Fruit fly (Drosophila melanogaster): Measurements from ENCODE around the gene Cyp4ac2.
A peak's percentile ranks its signal among the peaks of the same experiment; 100 is the strongest.

Gene Cyp4ac2

DNA sequence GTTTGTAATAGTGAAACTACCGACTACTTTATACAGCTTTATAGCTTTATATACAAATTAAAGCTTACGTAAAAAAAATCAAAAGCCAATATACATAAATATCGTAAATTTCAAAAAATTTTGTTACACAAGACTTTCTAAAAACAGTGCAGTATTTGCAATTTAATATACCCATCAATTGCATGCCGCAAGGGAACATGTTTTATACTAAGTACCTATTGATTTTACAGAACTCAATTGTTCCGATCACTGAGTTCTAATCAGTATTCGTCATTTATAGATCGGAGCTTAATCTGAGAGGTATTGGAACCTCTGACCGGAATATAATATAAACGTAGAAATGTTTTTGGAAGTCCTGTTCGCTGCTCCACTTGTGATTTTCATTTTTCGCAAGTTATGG lies at the start of gene Cyp4ac2:
Gene Cyp4ac2, plus strand, starts transcription at position 301 of the 400 bp plus-strand sequence.
- TF ChIP-seq Mnt (GFP tag; optimal IDR thresholded peaks at IDR 0.05) (no peak), CG11617 (GFP tag; optimal IDR thresholded peaks at IDR 0.05) (no peak), CG14711 (tag; optimal IDR thresholded peaks at IDR 0.05) (no peak), cic (GFP tag; optimal IDR thresholded peaks at IDR 0.05) (no peak), CG33017 (tag; optimal IDR thresholded peaks at IDR 0.05) (no peak), CG7101 (tag; optimal IDR thresholded peaks at IDR 0.05) (no peak), CG7045 (GFP tag; optimal IDR thresholded peaks at IDR 0.05) (no peak), Clk (GFP tag; optimal IDR thresholded peaks at IDR 0.05) (no peak), ovo (GFP tag; optimal IDR thresholded peaks at IDR 0.05) (no peak), CG5204 (GFP tag; optimal IDR thresholded peaks at IDR 0.05) (no peak), CG12768 (GFP tag; optimal IDR thresholded peaks at IDR 0.05) (no peak), toe (GFP tag; optimal IDR thresholded peaks at IDR 0.05) (no peak), CG1620 (GFP tag; optimal IDR thresholded peaks at IDR 0.05) (no peak), pad (GFP tag; optimal IDR thresholded peaks at IDR 0.05) (no peak), kay (GFP tag; ENCODE audit: borderline replicate concordance) (no peak), cnc (optimal IDR thresholded peaks at IDR 0.05) (no peak), Hr96 (GFP tag; optimal IDR thresholded peaks at IDR 0.05) (no peak), Crg-1 (GFP tag; optimal IDR thresholded peaks at IDR 0.05) (no peak), tj (GFP tag; optimal IDR thresholded peaks at IDR 0.05) (no peak)

- TF ChIP-seq kay (GFP tag; ENCODE audit: borderline replicate concordance) (no peak), pad (GFP tag; optimal IDR thresholded peaks at IDR 0.05) (no peak), ovo (GFP tag; optimal IDR thresholded peaks at IDR 0.05) (no peak), bab1 (GFP tag; optimal IDR thresholded peaks at IDR 0.05) (no peak), CG1620 (GFP tag; optimal IDR thresholded peaks at IDR 0.05) (no peak), CG7101 (tag; optimal IDR thresholded peaks at IDR 0.05) (no peak), tj (GFP tag; optimal IDR thresholded peaks at IDR 0.05) (no peak), Mnt (GFP tag; optimal IDR thresholded peaks at IDR 0.05) (no peak), CG12768 (GFP tag; optimal IDR thresholded peaks at IDR 0.05) (no peak), CG7045 (GFP tag; optimal IDR thresholded peaks at IDR 0.05) (no peak), CG33017 (tag; optimal IDR thresholded peaks at IDR 0.05) (no peak), toe (GFP tag; optimal IDR thresholded peaks at IDR 0.05) (no peak), Crg-1 (GFP tag; optimal IDR thresholded peaks at IDR 0.05) (no peak), Clk (GFP tag; optimal IDR thresholded peaks at IDR 0.05) (no peak), Hr96 (GFP tag; optimal IDR thresholded peaks at IDR 0.05) (no peak), CG14711 (tag; optimal IDR thresholded peaks at IDR 0.05) (no peak), cnc (optimal IDR thresholded peaks at IDR 0.05) (no peak), cic (GFP tag; optimal IDR thresholded peaks at IDR 0.05) (no peak)
Measured at dm6 chr2L:5216442-5216841, 49.8 kb upstream of the Cyp4ac2 start, which contains the start of the genes CG14034 and TpnC25D. Gene CG14034 (minus strand): TSS chr2L:5216542. Gene TpnC25D (plus strand): TSS chr2L:5216701.

DNA sequence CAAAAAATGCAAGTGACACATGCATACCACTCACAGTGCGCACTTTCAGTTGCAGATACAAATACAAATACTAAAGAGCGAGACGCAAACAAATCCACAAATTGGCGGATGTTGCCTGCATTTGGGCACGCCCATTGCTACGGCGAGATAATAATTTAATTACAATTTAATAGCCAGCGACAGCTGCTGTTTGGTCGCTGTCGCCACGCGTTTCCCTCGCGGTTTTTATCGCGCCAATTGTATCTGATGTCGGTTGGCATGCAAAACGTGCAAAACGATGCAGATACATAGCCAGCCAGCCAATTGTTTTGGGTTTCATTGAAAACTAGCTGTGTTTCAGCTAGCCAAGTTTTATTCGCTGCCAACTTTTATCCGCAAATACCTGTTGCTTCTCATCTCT lies 42.9 kb upstream of the Cyp4ac2 start:
- TF ChIP-seq Mnt (GFP tag; optimal IDR thresholded peaks at IDR 0.05): peak; percentile 11
- TF ChIP-seq cnc (optimal IDR thresholded peaks at IDR 0.05): no peak
- no peak for TF ChIP-seq bab1 (GFP tag; optimal IDR thresholded peaks at IDR 0.05)
- peak; percentile 3 for TF ChIP-seq toe (GFP tag; optimal IDR thresholded peaks at IDR 0.05)
- no peak for TF ChIP-seq CG7045 (GFP tag; optimal IDR thresholded peaks at IDR 0.05)
- no peak for TF ChIP-seq kay (GFP tag; ENCODE audit: borderline replicate concordance)
- no peak for TF ChIP-seq CG5204 (GFP tag; optimal IDR thresholded peaks at IDR 0.05)
- TF ChIP-seq Hr96 (GFP tag; optimal IDR thresholded peaks at IDR 0.05): no peak
- TF ChIP-seq CG11617 (GFP tag; optimal IDR thresholded peaks at IDR 0.05): peak; percentile 18
- TF ChIP-seq pad (GFP tag; optimal IDR thresholded peaks at IDR 0.05): no peak

- peak; percentile 19 for TF ChIP-seq CG33017 (tag; optimal IDR thresholded peaks at IDR 0.05)
- TF ChIP-seq CG11617 (GFP tag; optimal IDR thresholded peaks at IDR 0.05): no peak
- peak; percentile 89 for TF ChIP-seq kay (GFP tag; ENCODE audit: borderline replicate concordance)
- TF ChIP-seq CG7045 (GFP tag; optimal IDR thresholded peaks at IDR 0.05): peak; percentile 18
Measured at dm6 chr2L:5224724-5225319, 41.4 kb upstream of the Cyp4ac2 start.

- TF ChIP-seq Hr96 (GFP tag; optimal IDR thresholded peaks at IDR 0.05) (no peak), CG7045 (GFP tag; optimal IDR thresholded peaks at IDR 0.05) (no peak), Clk (GFP tag; optimal IDR thresholded peaks at IDR 0.05) (no peak), CG1620 (GFP tag; optimal IDR thresholded peaks at IDR 0.05) (no peak), CG5204 (GFP tag; optimal IDR thresholded peaks at IDR 0.05) (no peak), CG11617 (GFP tag; optimal IDR thresholded peaks at IDR 0.05) (no peak), pad (GFP tag; optimal IDR thresholded peaks at IDR 0.05) (no peak), CG7101 (tag; optimal IDR thresholded peaks at IDR 0.05) (no peak), ovo (GFP tag; optimal IDR thresholded peaks at IDR 0.05) (no peak), Mnt (GFP tag; optimal IDR thresholded peaks at IDR 0.05) (no peak), Crg-1 (GFP tag; optimal IDR thresholded peaks at IDR 0.05) (no peak), toe (GFP tag; optimal IDR thresholded peaks at IDR 0.05) (no peak), CG14711 (tag; optimal IDR thresholded peaks at IDR 0.05) (no peak), cic (GFP tag; optimal IDR thresholded peaks at IDR 0.05) (no peak), CG12768 (GFP tag; optimal IDR thresholded peaks at IDR 0.05) (no peak), CG33017 (tag; optimal IDR thresholded peaks at IDR 0.05) (no peak), tj (GFP tag; optimal IDR thresholded peaks at IDR 0.05) (no peak), cnc (optimal IDR thresholded peaks at IDR 0.05) (no peak), bab1 (GFP tag; optimal IDR thresholded peaks at IDR 0.05) (no peak), kay (GFP tag; ENCODE audit: borderline replicate concordance) (no peak)
Measured at dm6 chr2L:5225547-5226213, 40.5 kb upstream of the Cyp4ac2 start.

Measured in whole organism, adult.